Fruit fly (Drosophila melanogaster) whole organism, wandering third instar larva: ENCODE measurements around the gene CG6144.

Experiments
- Abd-B ChIP-seq: fragments of >200 bp; optimal IDR thresholded peaks from 2 replicates; lab custom pipeline; 2017; ENCODE audit warnings: missing biosample characterization, missing genetic modification characterization
- CG32264 ChIP-seq: fragments of 200-800 bp; sonication (Bioruptor generic); optimal IDR thresholded peaks from 2 replicates; lab custom pipeline; 2016; ENCODE audit warnings: missing biosample characterization, missing genetic modification characterization
- CG9705 ChIP-seq: fragments of 200-800 bp; sonication (Bioruptor generic); optimal IDR thresholded peaks from 2 replicates; lab custom pipeline; 2018; ENCODE audit warnings: missing biosample characterization, mild to moderate bottlenecking, missing genetic modification characterization
- CrebA ChIP-seq: fragments of 200-800 bp; sonication (Bioruptor generic); optimal IDR thresholded peaks from 2 replicates; lab custom pipeline; 2016; ENCODE audit warnings: missing biosample characterization, mild to moderate bottlenecking, missing genetic modification characterization, borderline replicate concordance
- HLH106 ChIP-seq: fragments of 200-800 bp; optimal IDR thresholded peaks from 3 replicates; lab custom pipeline; 2019; ENCODE audit warnings: missing biosample characterization, mild to moderate bottlenecking, missing genetic modification characterization, moderate library complexity
- Hr78 ChIP-seq: fragments of >200 bp; optimal IDR thresholded peaks from 2 replicates; lab custom pipeline; 2017; ENCODE audit warnings: missing biosample characterization, missing genetic modification characterization
- Hr83 ChIP-seq: fragments of 200-300 bp; sonication (Bioruptor generic); optimal IDR thresholded peaks from 2 replicates; lab custom pipeline; 2016; ENCODE audit warnings: missing biosample characterization, mild to moderate bottlenecking, missing genetic modification characterization, moderate library complexity; ENCODE audit not compliant: poor library complexity, severe bottlenecking
- Mio ChIP-seq: sonication (Bioruptor generic); optimal IDR thresholded peaks from 2 replicates; lab custom pipeline; 2016; ENCODE audit warnings: missing biosample characterization, missing genetic modification characterization
- N ChIP-seq: fragments of >200 bp; optimal IDR thresholded peaks from 2 replicates; lab custom pipeline; 2018; ENCODE audit warnings: missing biosample characterization, missing external identifiers, missing genetic modification characterization
- OdsH ChIP-seq: fragments of 200-800 bp; sonication (Bioruptor generic); optimal IDR thresholded peaks from 2 replicates; lab custom pipeline; 2016; ENCODE audit warnings: missing biosample characterization, mild to moderate bottlenecking, missing genetic modification characterization
- Rel ChIP-seq, 2 experiments: fragments of 200-800 bp; sonication (Bioruptor generic) in 1 of 2; optimal IDR thresholded peaks; 2 replicates in 1 of 2; 3 replicates in 1 of 2; lab custom pipeline; 2016 to 2019; ENCODE audit warnings: mild to moderate bottlenecking in 2 of 2, missing biosample characterization in 2 of 2, missing genetic modification characterization in 2 of 2, moderate library complexity in 1 of 2
- Sp1 ChIP-seq: fragments of 200-800 bp; sonication (Bioruptor generic); optimal IDR thresholded peaks from 3 replicates; lab custom pipeline; 2019; ENCODE audit warnings: missing biosample characterization, mild to moderate bottlenecking, missing genetic modification characterization, moderate library complexity
- Vsx2 ChIP-seq: fragments of 200-300, 225-300 bp; sonication (Bioruptor generic); optimal IDR thresholded peaks from 2 replicates; lab custom pipeline; 2018; ENCODE audit warnings: missing biosample characterization, missing genetic modification characterization; ENCODE audit not compliant: partially characterized antibody
- br ChIP-seq: fragments of 200-800 bp; sonication (Bioruptor generic); optimal IDR thresholded peaks from 2 replicates; lab custom pipeline; 2016; ENCODE audit warnings: missing biosample characterization, missing genetic modification characterization
- dmrt93B ChIP-seq: fragments of 200-800 bp; sonication (Bioruptor generic); optimal IDR thresholded peaks from 2 replicates; lab custom pipeline; 2018; ENCODE audit warnings: missing biosample characterization, mild to moderate bottlenecking, missing genetic modification characterization
- foxo ChIP-seq, 2 experiments: fragments of 200-800 bp; sonication (Bioruptor generic); optimal IDR thresholded peaks; 2 replicates in 1 of 2; 3 replicates in 1 of 2; lab custom pipeline; 2016 to 2017; ENCODE audit warnings: missing biosample characterization in 2 of 2, missing genetic modification characterization in 2 of 2
- fru ChIP-seq: fragments of 200-800 bp; sonication (Bioruptor generic); optimal IDR thresholded peaks from 3 replicates; lab custom pipeline; 2016; ENCODE audit warnings: missing biosample characterization, mild to moderate bottlenecking, missing genetic modification characterization
- h ChIP-seq: fragments of 200-800 bp; sonication (Bioruptor generic); optimal IDR thresholded peaks from 3 replicates; lab custom pipeline; 2016; ENCODE audit warnings: missing biosample characterization, mild to moderate bottlenecking, missing genetic modification characterization
- jim ChIP-seq: fragments of 175-275, 200-325 bp; sonication (Bioruptor generic); optimal IDR thresholded peaks from 2 replicates; lab custom pipeline; 2016; ENCODE audit warnings: missing biosample characterization, mild to moderate bottlenecking, missing genetic modification characterization
- pan ChIP-seq: fragments of >200 bp; optimal IDR thresholded peaks from 2 replicates; lab custom pipeline; 2017
- psq ChIP-seq: fragments of 200-800 bp; sonication (Bioruptor generic); optimal IDR thresholded peaks from 3 replicates; lab custom pipeline; 2017; ENCODE audit warnings: missing biosample characterization, mild to moderate bottlenecking, missing genetic modification characterization, moderate library complexity
- rgr ChIP-seq: fragments of 200-800 bp; sonication (Bioruptor generic); optimal IDR thresholded peaks from 3 replicates; lab custom pipeline; 2016; ENCODE audit warnings: missing biosample characterization, mild to moderate bottlenecking, missing genetic modification characterization
- sv ChIP-seq: fragments of 200-800 bp; sonication (Bioruptor generic); optimal IDR thresholded peaks from 3 replicates; lab custom pipeline; 2016; ENCODE audit warnings: missing biosample characterization, missing genetic modification characterization
- woc ChIP-seq: sonication (Bioruptor generic); optimal IDR thresholded peaks from 2 replicates; lab custom pipeline; 2016; ENCODE audit warnings: missing biosample characterization, mild to moderate bottlenecking, missing genetic modification characterization

Gene CG6144

DNA sequence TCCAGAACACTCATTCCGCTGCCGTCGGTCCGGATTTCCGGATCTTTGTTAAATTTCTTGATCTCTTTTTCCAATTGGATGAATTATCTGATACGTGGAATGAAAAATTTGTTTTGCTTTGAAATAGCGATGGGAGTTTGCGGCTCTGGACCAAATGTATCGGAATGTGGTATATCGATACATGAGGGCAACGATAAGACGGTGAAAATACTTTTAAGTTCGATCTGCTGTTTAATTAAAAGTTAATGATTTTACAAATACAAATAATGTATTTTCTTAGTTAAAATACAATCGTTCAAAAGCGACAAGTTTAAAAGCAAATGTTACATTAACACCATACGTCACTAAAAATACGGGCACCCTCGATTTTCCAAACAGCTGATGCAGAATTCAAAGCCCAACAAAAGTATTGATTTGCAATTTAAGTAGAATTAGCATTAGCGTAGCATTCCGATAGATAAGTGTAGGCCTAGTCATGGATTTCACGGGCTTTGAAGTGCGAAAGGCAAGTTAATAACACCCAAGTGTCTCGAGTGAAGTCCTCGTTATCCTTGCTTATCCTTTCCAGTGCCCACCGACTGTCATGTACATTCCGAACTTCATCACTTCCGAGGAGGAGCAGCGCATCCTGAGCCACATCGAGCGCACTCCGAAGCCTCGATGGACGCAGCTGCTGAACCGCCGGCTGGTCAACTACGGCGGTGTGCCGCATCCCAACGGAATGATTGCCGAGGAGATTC is at the start of gene CG6144, which contains the start of gene Cog4:
Gene CG6144, plus strand, starts transcription at position 211 of the 740 bp plus-strand sequence.
Gene Cog4, minus strand, starts transcription at position 139 of the 740 bp plus-strand sequence.
- TF ChIP-seq Sp1 (GFP tag; lab: Kevin White, UChicago), result no peak
- TF ChIP-seq OdsH, result peak; percentile 15
- no peak for TF ChIP-seq Rel (GFP tag; optimal IDR thresholded peaks at IDR 0.05; lab: Kevin White, UChicago)
- no peak for TF ChIP-seq Rel (tag; optimal IDR thresholded peaks at IDR 0.05; lab: Kevin White, UChicago)
- TF ChIP-seq psq (GFP tag; lab: Kevin White, UChicago), result peak; percentile 1
- peak; percentile 44 for TF ChIP-seq sv (GFP tag; lab: Kevin White, UChicago)
- TF ChIP-seq, all 38 proteins: peak for 3

DNA sequence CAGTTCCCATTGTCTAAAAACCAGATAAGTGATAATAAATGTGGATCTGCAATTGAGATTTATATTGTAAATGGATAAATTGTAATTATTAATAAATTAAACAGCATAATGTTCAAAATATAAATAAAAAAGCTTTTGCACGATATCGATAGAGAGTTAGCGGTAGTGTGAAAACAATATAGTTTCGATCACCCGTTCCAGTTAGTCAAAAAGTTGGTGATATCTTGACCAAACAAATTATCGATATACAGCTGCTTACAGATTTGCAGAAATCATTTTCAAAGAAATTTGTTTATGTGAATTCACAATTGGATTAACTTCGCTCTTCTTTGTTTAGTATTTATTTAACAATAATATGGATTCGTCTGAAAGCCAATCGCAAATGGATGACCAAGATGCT is 49.3 kb upstream of the CG6144 start, which contains the start of gene Nse4:
Gene Nse4, plus strand, starts transcription at position 267 of the 400 bp plus-strand sequence.
- TF ChIP-seq woc (GFP tag; lab: Kevin White, UChicago) (no peak), N (peak; percentile 10)

DNA sequence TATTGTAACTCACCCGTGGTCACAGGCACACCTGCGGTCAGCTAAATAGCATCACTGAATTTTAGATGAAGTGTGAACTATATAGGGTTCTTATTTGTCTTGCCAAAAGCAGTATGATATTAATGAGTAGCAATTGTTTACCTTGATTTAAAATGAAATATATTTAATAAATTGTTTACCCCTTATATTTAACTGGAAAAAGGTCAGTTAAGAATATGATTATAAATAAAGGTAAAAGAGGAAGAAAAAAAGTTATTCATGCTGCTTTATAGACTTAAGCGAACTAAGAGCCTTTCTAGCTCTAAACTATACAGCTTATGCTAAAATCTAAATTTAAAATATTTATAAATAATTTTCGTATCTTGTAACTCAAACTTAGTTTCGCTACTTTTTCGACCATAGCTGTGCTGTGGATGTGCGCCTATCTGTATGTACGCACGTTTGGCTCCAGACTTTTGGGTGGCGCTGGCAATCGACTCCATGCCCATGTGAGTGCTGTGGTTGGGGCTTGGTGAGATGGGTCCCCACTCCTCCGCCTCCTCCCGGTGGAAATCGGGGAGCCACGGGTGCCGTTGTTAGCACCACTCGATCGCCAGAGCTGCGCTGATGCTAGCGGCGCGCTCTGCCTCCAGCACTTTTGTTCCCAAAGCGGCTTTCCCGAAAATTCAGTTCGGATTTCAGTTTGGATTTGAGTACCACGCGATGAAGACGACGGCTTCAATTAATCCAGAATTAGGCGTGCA is 46.3 kb upstream of the CG6144 start, which contains the start of gene loh:
Gene loh, plus strand, starts transcription at position 487 of the 743 bp plus-strand sequence.
- TF ChIP-seq rgr (GFP tag; lab: Kevin White, UChicago) (no peak), sv (GFP tag; lab: Kevin White, UChicago) (peak; percentile 28)

DNA sequence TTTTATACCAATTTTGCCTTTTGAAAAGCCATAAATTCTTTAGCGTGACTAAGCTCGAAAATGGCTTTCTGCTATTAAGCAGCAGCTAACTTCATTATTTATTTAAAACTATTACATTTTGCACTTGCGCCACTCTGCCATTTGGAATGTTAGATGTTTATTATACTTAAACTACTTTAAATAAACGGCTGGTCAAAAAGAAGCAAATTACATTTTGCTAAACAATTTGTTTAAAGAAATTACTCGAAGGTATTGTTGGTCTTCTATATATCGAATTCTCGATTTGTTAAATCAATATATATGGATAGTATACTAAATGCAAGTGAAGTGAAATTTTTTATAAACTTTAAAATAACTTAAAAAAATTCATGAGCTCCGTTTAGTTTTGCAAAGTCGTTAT is 36.2 kb upstream of the CG6144 start, which contains the start of gene ppk10:
Gene ppk10, minus strand, starts transcription at position 101 of the 400 bp plus-strand sequence.
- TF ChIP-seq dmrt93B (GFP tag; lab: Kevin White, UChicago) (no peak), Abd-B (GFP tag; lab: Kevin White, UChicago) (no peak), Mio (no peak), br (GFP tag; lab: Kevin White, UChicago) (no peak), CG9705 (GFP tag; lab: Kevin White, UChicago) (no peak), Vsx2 (GFP tag; lab: Kevin White, UChicago) (no peak), h (no peak), CrebA (GFP tag; lab: Kevin White, UChicago) (no peak), jim (GFP tag; lab: Kevin White, UChicago) (no peak), HLH106 (tag; lab: Kevin White, UChicago) (no peak), Hr83 (GFP tag; lab: Kevin White, UChicago) (no peak), Hr78 (no peak), fru (GFP tag; lab: Kevin White, UChicago) (no peak), Sp1 (GFP tag; lab: Kevin White, UChicago) (no peak), Rel (GFP tag; optimal IDR thresholded peaks at IDR 0.05; lab: Kevin White, UChicago) (no peak), Rel (tag; optimal IDR thresholded peaks at IDR 0.05; lab: Kevin White, UChicago) (no peak), rgr (GFP tag; lab: Kevin White, UChicago) (no peak)
- TF ChIP-seq, all 38 proteins: peak for 0

DNA sequence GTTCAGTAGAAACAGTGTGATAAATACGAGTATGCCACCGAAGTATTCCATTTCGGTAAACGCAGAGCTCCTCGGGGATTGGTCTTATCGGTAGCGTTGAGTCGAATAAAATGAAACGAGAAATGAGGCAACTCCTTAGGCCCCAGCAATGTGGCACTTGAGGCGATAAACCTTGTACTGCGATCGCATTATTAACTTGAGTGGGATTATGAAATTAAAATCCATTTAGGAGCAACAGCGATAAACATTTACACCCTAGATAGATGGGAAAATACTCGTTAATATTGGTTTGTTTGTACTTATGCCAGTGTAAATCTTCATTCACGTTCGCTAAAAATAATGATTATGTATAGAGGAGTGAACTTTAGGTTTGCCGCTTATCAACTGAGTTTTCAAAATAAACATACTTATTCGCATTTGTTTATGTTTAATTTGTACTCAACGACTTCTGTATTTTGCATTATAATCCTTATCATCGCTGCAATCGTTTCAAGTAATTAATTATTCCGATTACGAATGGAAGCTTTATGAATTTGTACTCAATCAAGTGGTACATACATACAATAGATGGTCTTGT is 32.5 kb upstream of the CG6144 start:
- TF ChIP-seq HLH106 (tag; lab: Kevin White, UChicago) (no peak), OdsH (no peak), Abd-B (GFP tag; lab: Kevin White, UChicago) (no peak), Rel (GFP tag; optimal IDR thresholded peaks at IDR 0.05; lab: Kevin White, UChicago) (no peak), Rel (tag; optimal IDR thresholded peaks at IDR 0.05; lab: Kevin White, UChicago) (no peak), pan (lab: Kevin White, UChicago) (no peak), fru (GFP tag; lab: Kevin White, UChicago) (no peak), CG32264 (GFP tag; lab: Kevin White, UChicago) (no peak), foxo (GFP tag; optimal IDR thresholded peaks at IDR 0.05; lab: Kevin White, UChicago) (no peak), jim (GFP tag; lab: Kevin White, UChicago) (no peak)
